Fruit fly (Drosophila melanogaster) whole organism, pupa: ENCODE results near the gene dyl.
A peak's percentile ranks its signal among the peaks of the same experiment; 100 is the strongest.

Source experiments
- CG10348 ChIP-seq: fragments of 200-800 bp; sonication (Bioruptor generic); IDR thresholded peaks from 2 replicates; pipeline ENCODE4 v1.3.6; 2022; ENCODE audit warnings: missing biosample characterization, missing genetic modification characterization
- CG12605 ChIP-seq: fragments of 200-800 bp; sonication (Bioruptor generic); IDR thresholded peaks from 2 replicates; pipeline ENCODE4 v1.3.6; 2022; ENCODE audit warnings: missing biosample characterization, missing genetic modification characterization
- CG13204 ChIP-seq: fragments of 200-800 bp; sonication (Bioruptor generic); optimal IDR thresholded peaks from 2 replicates; lab custom pipeline; 2018; ENCODE audit warnings: missing biosample characterization, mild to moderate bottlenecking, missing genetic modification characterization, moderate library complexity
- CG14655 ChIP-seq: fragments of 200-800 bp; sonication (Bioruptor generic); optimal IDR thresholded peaks from 3 replicates; lab custom pipeline; 2017; ENCODE audit warnings: mild to moderate bottlenecking, missing biosample characterization, missing genetic modification reagents, missing genetic modification characterization
- CG15710 ChIP-seq: fragments of 200-800 bp; sonication (Bioruptor generic); optimal IDR thresholded peaks from 2 replicates; lab custom pipeline; 2018; ENCODE audit warnings: missing biosample characterization, mild to moderate bottlenecking, missing genetic modification characterization, moderate library complexity
- CG17806 ChIP-seq: fragments of 200-800 bp; sonication (Bioruptor generic); optimal IDR thresholded peaks from 2 replicates; lab custom pipeline; 2018; ENCODE audit warnings: missing biosample characterization, mild to moderate bottlenecking, missing genetic modification characterization, moderate library complexity
- CG32121 ChIP-seq: fragments of 200-800 bp; sonication (Bioruptor generic); IDR thresholded peaks from 2 replicates; pipeline ENCODE4 v1.3.6; 2022; ENCODE audit warnings: missing biosample characterization, missing genetic modification characterization
- CG34367 ChIP-seq: fragments of 200-800 bp; sonication (Bioruptor generic); optimal IDR thresholded peaks from 2 replicates; lab custom pipeline; 2018; ENCODE audit warnings: missing biosample characterization, mild to moderate bottlenecking, missing genetic modification characterization
- CG4496 ChIP-seq: fragments of 200-800 bp; sonication (Bioruptor generic); IDR thresholded peaks from 3 replicates; pipeline ENCODE4 v1.3.6; 2022; ENCODE audit warnings: missing biosample characterization, missing genetic modification characterization
- CG8159 ChIP-seq: fragments of 200-800 bp; sonication (Bioruptor generic); optimal IDR thresholded peaks from 3 replicates; lab custom pipeline; 2018; ENCODE audit warnings: missing biosample characterization, mild to moderate bottlenecking, missing genetic modification characterization, moderate library complexity
- CG8301 ChIP-seq: fragments of 200-800 bp; sonication (Bioruptor generic); optimal IDR thresholded peaks from 2 replicates; lab custom pipeline; 2018; ENCODE audit warnings: missing biosample characterization, mild to moderate bottlenecking, missing genetic modification characterization
- CG9948 ChIP-seq: fragments of 200-800 bp; sonication (Bioruptor generic); optimal IDR thresholded peaks from 2 replicates; lab custom pipeline; 2018; ENCODE audit warnings: missing biosample characterization, mild to moderate bottlenecking, missing genetic modification characterization, moderate library complexity
- D1 ChIP-seq: fragments of 200-800 bp; sonication (Bioruptor generic); optimal IDR thresholded peaks from 2 replicates; lab custom pipeline; 2018; ENCODE audit warnings: missing biosample characterization, mild to moderate bottlenecking, missing genetic modification characterization, moderate library complexity
- EcR ChIP-seq: fragments of 200-800 bp; sonication (Bioruptor generic); optimal IDR thresholded peaks from 3 replicates; lab custom pipeline; 2019; ENCODE audit warnings: missing biosample characterization, missing genetic modification characterization, mild to moderate bottlenecking, moderate library complexity, missing genetic modification reagents
- Ets98B ChIP-seq: fragments of 200-800 bp; sonication (Bioruptor generic); IDR thresholded peaks from 2 replicates; pipeline ENCODE4 v1.3.6; 2022; ENCODE audit warnings: missing biosample characterization, missing genetic modification characterization
- Pif1A ChIP-seq: fragments of 200-800 bp; sonication (Bioruptor generic); optimal IDR thresholded peaks from 3 replicates; lab custom pipeline; 2016; ENCODE audit warnings: missing biosample characterization, missing genetic modification characterization
- Pif1B ChIP-seq: fragments of 200-800 bp; sonication (Bioruptor generic); optimal IDR thresholded peaks from 3 replicates; lab custom pipeline; 2016; ENCODE audit warnings: missing biosample characterization, missing genetic modification characterization
- Snoo ChIP-seq: fragments of 200-800 bp; sonication (Bioruptor generic); optimal IDR thresholded peaks from 3 replicates; lab custom pipeline; 2017; ENCODE audit warnings: missing biosample characterization, mild to moderate bottlenecking, missing genetic modification characterization, inconsistent platforms
- fd96Ca ChIP-seq: fragments of 200-800 bp; sonication (Bioruptor generic); IDR thresholded peaks from 3 replicates; pipeline ENCODE4 v1.3.6; 2022; ENCODE audit warnings: missing biosample characterization, missing genetic modification characterization
- gl ChIP-seq: fragments of 200-800 bp; sonication (Bioruptor generic); optimal IDR thresholded peaks from 2 replicates; lab custom pipeline; 2018; ENCODE audit warnings: missing biosample characterization, mild to moderate bottlenecking, missing genetic modification characterization
- rn ChIP-seq: fragments of 200-800 bp; sonication (Bioruptor generic); IDR thresholded peaks from 2 replicates; pipeline ENCODE4 v1.3.6; 2022; ENCODE audit warnings: missing biosample characterization, missing genetic modification characterization

Gene dyl

DNA sequence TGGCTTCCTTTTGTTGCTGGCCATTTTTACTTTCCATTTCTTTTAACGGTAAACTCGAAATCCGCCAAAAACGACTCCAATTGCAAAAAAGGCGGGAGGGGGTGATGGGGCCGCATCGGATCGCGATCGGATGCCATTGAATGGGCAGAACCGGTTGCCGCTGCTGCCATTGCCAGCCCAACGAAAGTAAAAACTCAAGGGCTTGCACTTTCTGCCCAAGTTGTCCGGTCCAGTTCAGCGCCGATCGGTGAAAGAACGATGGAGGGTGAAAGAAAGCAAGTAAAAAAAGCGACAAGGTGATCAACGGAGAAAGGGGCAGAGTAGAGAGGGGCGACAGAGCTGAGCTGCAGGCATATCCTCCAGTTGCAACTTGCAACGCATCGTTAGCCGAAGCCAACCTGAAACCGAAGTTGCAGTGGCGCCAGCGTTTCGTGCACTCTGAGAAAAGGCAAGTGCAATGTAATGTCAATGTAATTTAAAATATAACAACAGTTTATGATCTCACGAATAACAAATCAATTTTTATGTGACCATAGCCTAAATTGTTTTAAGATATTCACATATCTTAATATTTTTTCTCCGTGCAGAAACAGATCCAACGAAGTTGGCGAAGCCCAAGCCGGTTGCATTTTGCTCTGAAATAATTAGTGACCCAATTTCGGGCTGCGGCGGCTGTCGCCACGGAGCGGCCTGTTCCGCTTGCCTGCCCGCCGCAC is 3.1 kb downstream of the dyl start:
- TF ChIP-seq CG14655 (GFP tag; lab: Kevin White, UChicago) (peak; percentile 89), CG13204 (GFP tag; lab: Kevin White, UChicago) (peak; percentile 48), CG15710 (tag; lab: Kevin White, UChicago) (peak; percentile 80), Pif1B (peak; percentile 85), CG8301 (peak; percentile 93), EcR (GFP tag; lab: Kevin White, UChicago) (no peak), D1 (tag; lab: Kevin White, UChicago) (peak; percentile 36), CG32121 (GFP tag; lab: Robert Waterston, UW) (peak; percentile 95), fd96Ca (GFP tag; lab: Robert Waterston, UW) (peak; percentile 92), CG4496 (GFP tag; lab: Robert Waterston, UW) (peak; percentile 95), Ets98B (GFP tag; lab: Robert Waterston, UW) (peak; percentile 96), CG9948 (peak; percentile 48), CG17806 (peak; percentile 76), Snoo (tag; lab: Kevin White, UChicago) (peak; percentile 80), Pif1A (GFP tag; lab: Kevin White, UChicago) (peak; percentile 90), CG12605 (peak; percentile 89), CG8159 (tag; lab: Kevin White, UChicago) (peak; percentile 69), gl (tag; lab: Kevin White, UChicago) (peak; percentile 47), CG34367 (tag; lab: Kevin White, UChicago) (peak; percentile 72), CG10348 (GFP tag; lab: Robert Waterston, UW) (peak; percentile 69; the same call in 1 of the 2 replicates), rn (GFP tag; lab: Robert Waterston, UW) (peak; percentile 77)

DNA sequence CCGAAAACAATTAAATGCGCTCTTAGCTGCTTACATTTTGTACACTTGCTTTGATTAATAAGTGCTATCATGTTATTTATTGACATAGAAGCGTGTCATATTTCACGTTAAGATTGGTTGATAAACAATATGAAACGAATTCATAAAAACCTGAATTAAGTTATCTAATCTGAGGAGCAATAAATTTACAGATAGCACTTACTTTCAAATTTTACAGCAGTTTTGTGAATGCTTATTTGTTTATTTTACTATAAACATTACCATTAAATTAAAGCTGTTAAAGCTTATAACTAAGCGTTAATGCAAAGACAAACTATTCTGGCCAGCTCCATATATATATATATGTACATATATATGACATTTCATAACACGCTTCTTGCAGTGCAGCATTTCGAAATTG is 5.4 kb downstream of the dyl start:
- no peak for TF ChIP-seq rn (GFP tag; lab: Robert Waterston, UW)
- no peak for TF ChIP-seq CG10348 (GFP tag; lab: Robert Waterston, UW)
- TF ChIP-seq Ets98B (GFP tag; lab: Robert Waterston, UW) = 0 out of 2 replicates have a peak, but pooled peaks have one; percentile 18
- TF ChIP-seq CG12605 = no peak

DNA sequence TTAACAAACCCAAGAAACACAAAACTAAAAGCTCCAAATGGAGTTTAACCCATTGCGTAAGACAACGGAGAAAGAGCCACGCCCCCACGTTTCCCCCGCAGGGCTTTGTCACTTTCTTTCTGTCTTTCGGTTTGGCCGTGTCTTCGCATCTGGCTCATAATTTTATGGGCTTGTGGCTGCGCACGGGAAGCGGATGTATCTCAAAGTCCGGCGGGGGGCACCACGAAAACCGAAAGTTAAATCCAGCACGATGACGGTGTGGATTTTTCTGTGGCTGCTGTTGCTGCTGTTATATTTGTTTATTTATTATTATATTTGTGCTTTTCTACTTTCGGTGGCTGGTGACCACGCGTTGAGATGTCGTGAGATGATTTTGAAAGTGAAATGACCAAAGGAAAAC is 10.8 kb downstream of the dyl start:
- TF ChIP-seq EcR (GFP tag; lab: Kevin White, UChicago) (no peak), gl (tag; lab: Kevin White, UChicago) (no peak), fd96Ca (GFP tag; lab: Robert Waterston, UW) (no peak), D1 (tag; lab: Kevin White, UChicago) (no peak), Pif1A (GFP tag; lab: Kevin White, UChicago) (no peak)
- TF ChIP-seq, all 21 proteins: peak for 0

DNA sequence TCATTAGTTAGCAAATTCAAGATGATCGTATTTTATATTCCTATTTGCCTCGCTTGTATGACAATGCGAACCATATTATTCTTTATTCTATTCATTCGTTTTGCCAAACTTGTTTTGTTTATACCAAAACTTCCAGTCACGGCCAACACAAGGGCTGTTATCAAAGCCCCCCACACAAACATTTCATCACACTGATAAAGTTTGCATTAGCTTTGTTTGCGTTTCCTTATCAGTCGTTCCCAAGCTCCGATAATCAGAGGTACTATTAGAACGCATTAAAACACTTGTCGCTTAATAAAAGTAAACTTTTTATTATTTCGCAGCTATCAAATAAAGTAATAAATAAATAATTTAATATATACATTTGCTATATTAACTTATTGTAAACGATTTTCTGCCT is 13.8 kb downstream of the dyl start:
- TF ChIP-seq D1 (tag; lab: Kevin White, UChicago) = no peak

DNA sequence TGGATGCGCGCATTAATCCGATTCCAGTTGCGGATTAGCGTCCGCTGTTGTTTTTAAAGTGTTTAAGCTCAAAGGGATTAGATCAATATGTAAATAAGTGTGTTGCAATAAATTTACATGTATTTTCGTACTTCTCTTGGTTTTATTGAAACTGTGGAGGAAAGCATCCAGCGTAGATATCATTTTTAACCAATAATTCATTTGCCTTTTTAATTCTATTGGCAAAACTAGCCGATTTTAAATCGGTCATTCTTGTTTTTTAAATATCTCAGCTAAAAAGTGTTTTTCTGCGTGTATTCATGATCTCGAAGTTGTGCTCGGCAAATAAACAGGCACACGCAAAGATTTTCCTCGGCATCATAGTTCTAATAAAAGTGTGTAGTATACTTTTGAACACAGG is 14.2 kb downstream of the dyl start:
- TF ChIP-seq fd96Ca (GFP tag; lab: Robert Waterston, UW) (no peak), CG4496 (GFP tag; lab: Robert Waterston, UW) (0 out of 3 replicates have a peak, but pooled peaks have one; percentile 12)
- TF ChIP-seq, all 21 proteins: peak for 1

DNA sequence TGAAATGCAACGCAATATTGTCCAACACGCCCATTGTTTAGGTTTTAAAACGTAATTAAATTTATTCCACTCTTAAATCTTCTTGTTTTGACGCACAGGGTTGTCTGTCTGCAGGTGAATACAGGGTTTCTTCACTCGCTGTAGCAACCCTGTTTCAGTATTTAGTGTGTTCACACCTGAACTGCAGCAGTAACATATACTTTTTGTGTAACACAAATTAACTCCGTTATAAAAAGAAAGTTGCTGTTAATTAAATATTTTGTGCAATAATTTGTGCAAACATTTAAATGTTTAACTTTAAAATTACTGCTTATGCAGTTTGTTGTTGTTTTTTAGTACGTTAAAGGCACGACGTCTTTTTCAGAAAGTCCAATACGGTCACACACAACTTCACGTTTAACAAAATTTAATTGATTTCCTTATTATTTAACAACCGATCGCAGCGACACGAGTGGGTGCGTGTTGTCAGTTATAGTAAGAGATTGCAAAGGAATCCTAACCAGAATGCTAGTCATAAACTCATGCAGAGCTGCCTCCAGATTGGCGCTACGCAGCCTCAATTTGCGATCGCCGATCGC is 15.3 kb downstream of the dyl start, which contains the start of the genes CG15012 and Fdx2:
CG15012 (minus strand) TSS at position 127 of the 578 bp plus-strand sequence.
Fdx2 (plus strand) TSS at position 363 of the 578 bp plus-strand sequence.
- TF ChIP-seq Ets98B (GFP tag; lab: Robert Waterston, UW) (no peak), CG17806 (peak; percentile 7), CG15710 (tag; lab: Kevin White, UChicago) (peak; percentile 16)

DNA sequence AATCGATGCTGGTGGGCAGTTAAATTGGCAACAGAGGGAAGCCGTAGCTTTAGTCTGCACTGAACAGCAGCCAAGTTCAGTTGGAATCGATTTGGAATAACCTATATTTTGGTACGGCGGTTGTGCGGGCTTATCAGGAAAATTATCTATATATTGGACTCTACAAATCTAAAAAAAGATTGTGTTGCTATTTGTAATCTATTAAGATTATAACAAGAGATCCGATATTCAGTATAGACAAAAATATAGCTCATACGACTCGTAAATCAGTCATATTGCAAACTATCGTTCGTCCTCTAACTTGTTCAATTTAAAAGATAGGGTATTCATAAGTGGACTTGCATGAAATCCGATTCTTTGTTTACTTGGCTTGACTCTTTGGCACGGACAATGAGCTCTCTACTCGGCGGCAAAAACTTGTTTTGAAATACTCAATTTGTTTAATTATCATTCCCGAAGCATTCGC is 18.9 kb downstream of the dyl start, which contains the start of gene Hexo1:
Hexo1 (plus strand) TSS at position 51 of the 466 bp plus-strand sequence.
- peak; percentile 49 for TF ChIP-seq CG17806
- TF ChIP-seq D1 (tag; lab: Kevin White, UChicago) = no peak
- TF ChIP-seq CG15710 (tag; lab: Kevin White, UChicago) = peak; percentile 65
- TF ChIP-seq Pif1B = no peak
- TF ChIP-seq gl (tag; lab: Kevin White, UChicago) = peak; percentile 40
- peak; percentile 68 for TF ChIP-seq CG8159 (tag; lab: Kevin White, UChicago)
- no peak for TF ChIP-seq fd96Ca (GFP tag; lab: Robert Waterston, UW)
- peak; percentile 53 for TF ChIP-seq CG34367 (tag; lab: Kevin White, UChicago)
- TF ChIP-seq CG13204 (GFP tag; lab: Kevin White, UChicago) = no peak
- TF ChIP-seq CG14655 (GFP tag; lab: Kevin White, UChicago) = no peak
- peak; percentile 95 for TF ChIP-seq EcR (GFP tag; lab: Kevin White, UChicago)
- no peak for TF ChIP-seq rn (GFP tag; lab: Robert Waterston, UW)
- 0 out of 3 replicates have a peak, but pooled peaks have one; percentile 30 for TF ChIP-seq CG4496 (GFP tag; lab: Robert Waterston, UW)
- peak; percentile 38; the same call in 1 of the 2 replicates for TF ChIP-seq CG32121 (GFP tag; lab: Robert Waterston, UW)
- no peak for TF ChIP-seq CG10348 (GFP tag; lab: Robert Waterston, UW)
- peak; percentile 58; the same call in 1 of the 2 replicates for TF ChIP-seq CG12605
- peak; percentile 44 for TF ChIP-seq CG9948
- peak; percentile 55 for TF ChIP-seq CG8301
- peak; percentile 65 for TF ChIP-seq Snoo (tag; lab: Kevin White, UChicago)
- no peak for TF ChIP-seq Pif1A (GFP tag; lab: Kevin White, UChicago)
- TF ChIP-seq Ets98B (GFP tag; lab: Robert Waterston, UW) = peak; percentile 52
